Fruit fly (Drosophila melanogaster) whole organism, embryonic: ENCODE results near the gene Syt1.

Experiments
- Ada2b ChIP-seq: fragments of 200-800 bp; sonication (Bioruptor generic); IDR thresholded peaks from 2 replicates; pipeline ENCODE4 v1.3.6; 2022; ENCODE audit warnings: missing biosample characterization, missing genetic modification characterization
- Aef1 ChIP-seq: fragments of 200-800 bp; sonication (Bioruptor generic); IDR thresholded peaks from 3 replicates; pipeline ENCODE4 v1.3.6; 2022; ENCODE audit warnings: missing biosample characterization, missing genetic modification characterization
- Asciz ChIP-seq: fragments of 200-800 bp; sonication (Bioruptor generic); optimal IDR thresholded peaks from 2 replicates; lab custom pipeline; 2017; ENCODE audit warnings: missing biosample characterization, mild to moderate bottlenecking, missing genetic modification characterization, missing genetic modification reagents
- Blimp-1 ChIP-seq: fragments of 200-800 bp; sonication (Bioruptor generic); optimal IDR thresholded peaks from 3 replicates; lab custom pipeline; 2018; ENCODE audit warnings: missing biosample characterization, missing genetic modification characterization, mild to moderate bottlenecking, moderate library complexity, missing genetic modification reagents
- BtbVII ChIP-seq: fragments of 200-800 bp; sonication (Bioruptor generic); optimal IDR thresholded peaks from 3 replicates; lab custom pipeline; 2017; ENCODE audit warnings: missing biosample characterization, mild to moderate bottlenecking, missing genetic modification characterization
- C15 ChIP-seq: fragments of 200-800 bp; sonication (Bioruptor generic); IDR thresholded peaks from 3 replicates; pipeline ENCODE4 v1.3.6; 2022; ENCODE audit warnings: missing biosample characterization, missing genetic modification characterization
- CG10543 ChIP-seq: fragments of 200-800 bp; sonication (Bioruptor generic); optimal IDR thresholded peaks from 3 replicates; lab custom pipeline; 2017; ENCODE audit warnings: missing biosample characterization, mild to moderate bottlenecking, missing genetic modification characterization, moderate library complexity
- CG11398 ChIP-seq: fragments of 200-800 bp; sonication (Bioruptor generic); optimal IDR thresholded peaks from 2 replicates; lab custom pipeline; 2016; ENCODE audit warnings: missing biosample characterization, missing genetic modification characterization
- CG11456 ChIP-seq: fragments of 200-800 bp; sonication (Bioruptor generic); IDR thresholded peaks from 3 replicates; pipeline ENCODE4 v1.3.6; 2022; ENCODE audit warnings: missing biosample characterization, missing genetic modification characterization
- CG12744 ChIP-seq: fragments of 200-800 bp; sonication (Bioruptor generic); optimal IDR thresholded peaks from 2 replicates; lab custom pipeline; 2016; ENCODE audit warnings: missing biosample characterization, missing genetic modification characterization
- CG12942 ChIP-seq: fragments of 200-800 bp; sonication (Bioruptor generic); optimal IDR thresholded peaks from 3 replicates; lab custom pipeline; 2016; ENCODE audit warnings: missing biosample characterization, missing genetic modification characterization
- CG14050 ChIP-seq: fragments of 200-800 bp; sonication (Bioruptor generic); IDR thresholded peaks from 3 replicates; pipeline ENCODE4 v1.3.6; 2022; ENCODE audit warnings: missing biosample characterization, missing genetic modification characterization
- CG14441 ChIP-seq: fragments of 200-800 bp; sonication (Bioruptor generic); IDR thresholded peaks from 2 replicates; pipeline ENCODE4 v1.3.6; 2022; ENCODE audit warnings: missing biosample characterization, missing genetic modification characterization
- CG15514 ChIP-seq: fragments of 200-800 bp; sonication (Bioruptor generic); optimal IDR thresholded peaks from 3 replicates; lab custom pipeline; 2017; ENCODE audit warnings: missing biosample characterization, missing genetic modification characterization, mild to moderate bottlenecking, moderate library complexity, missing genetic modification reagents
- CG16815 ChIP-seq: fragments of 200-800 bp; sonication (Bioruptor generic); optimal IDR thresholded peaks from 3 replicates; lab custom pipeline; 2017; ENCODE audit warnings: missing biosample characterization, mild to moderate bottlenecking, missing genetic modification characterization
- CG18764 ChIP-seq: fragments of 200-800 bp; sonication (Bioruptor generic); optimal IDR thresholded peaks from 3 replicates; lab custom pipeline; 2016; ENCODE audit warnings: missing biosample characterization, missing genetic modification characterization
- CG2875 ChIP-seq: fragments of 200-800 bp; sonication (Bioruptor generic); optimal IDR thresholded peaks from 2 replicates; lab custom pipeline; 2017; ENCODE audit warnings: missing biosample characterization, mild to moderate bottlenecking, missing genetic modification characterization, missing genetic modification reagents
- CG43689 ChIP-seq: fragments of 200-800 bp; sonication (Bioruptor generic); IDR thresholded peaks from 2 replicates; pipeline ENCODE4 v1.3.6; 2022; ENCODE audit warnings: missing biosample characterization, missing genetic modification characterization
- CG4730 ChIP-seq: fragments of 200-800 bp; sonication (Bioruptor generic); IDR thresholded peaks from 2 replicates; pipeline ENCODE4 v1.3.6; 2022; ENCODE audit warnings: missing biosample characterization, missing genetic modification characterization
- CG8388 ChIP-seq: fragments of 200-800 bp; sonication (Bioruptor generic); optimal IDR thresholded peaks from 2 replicates; lab custom pipeline; 2019; ENCODE audit warnings: missing biosample characterization, mild to moderate bottlenecking, missing genetic modification characterization, moderate library complexity
- CG9215 ChIP-seq: fragments of 200-800 bp; sonication (Bioruptor generic); IDR thresholded peaks from 2 replicates; pipeline ENCODE4 v1.3.6; 2022; ENCODE audit warnings: missing biosample characterization, missing genetic modification characterization
- CG9876 ChIP-seq: fragments of 200-800 bp; sonication (Bioruptor generic); optimal IDR thresholded peaks from 2 replicates; lab custom pipeline; 2016; ENCODE audit warnings: missing biosample characterization, missing genetic modification characterization
- Deaf1 ChIP-seq: fragments of 200-800 bp; optimal IDR thresholded peaks from 3 replicates; lab custom pipeline; 2019; ENCODE audit warnings: missing biosample characterization, mild to moderate bottlenecking, missing genetic modification characterization, moderate library complexity
- Dp ChIP-seq: fragments of 200-800 bp; sonication (Bioruptor generic); optimal IDR thresholded peaks from 2 replicates; lab custom pipeline; 2018; ENCODE audit warnings: missing biosample characterization, mild to moderate bottlenecking, missing genetic modification characterization, moderate library complexity
- Dref ChIP-seq: fragments of 200-800 bp; sonication (Bioruptor generic); IDR thresholded peaks from 2 replicates; pipeline ENCODE4 v1.3.6; 2022; ENCODE audit warnings: missing biosample characterization, missing genetic modification characterization
- Fer1 ChIP-seq: fragments of 200-800 bp; sonication (Bioruptor generic); optimal IDR thresholded peaks from 2 replicates; lab custom pipeline; 2017; ENCODE audit warnings: missing biosample characterization, mild to moderate bottlenecking, missing genetic modification characterization
- HmgD ChIP-seq: fragments of 200-800 bp; sonication (Bioruptor generic); optimal IDR thresholded peaks from 3 replicates; lab custom pipeline; 2016; ENCODE audit warnings: missing biosample characterization, missing genetic modification characterization
- Hr3 ChIP-seq: fragments of 200-800 bp; sonication (Bioruptor generic); optimal IDR thresholded peaks from 3 replicates; lab custom pipeline; 2016; ENCODE audit warnings: missing biosample characterization, missing genetic modification characterization
- Mad ChIP-seq: fragments of 200-800 bp; sonication (Bioruptor generic); optimal IDR thresholded peaks from 2 replicates; lab custom pipeline; 2016; ENCODE audit warnings: missing biosample characterization, missing genetic modification characterization
- aop ChIP-seq: fragments of 200-800 bp; sonication (Bioruptor generic); IDR thresholded peaks from 2 replicates; pipeline ENCODE4 v1.3.6; 2022; ENCODE audit warnings: missing biosample characterization, missing genetic modification characterization
- bcd ChIP-seq: fragments of 200-800 bp; sonication (Bioruptor generic); optimal IDR thresholded peaks from 2 replicates; lab custom pipeline; 2017; ENCODE audit warnings: missing biosample characterization, mild to moderate bottlenecking, missing genetic modification characterization
- crp ChIP-seq, 2 experiments: fragments of 200-800 bp; sonication (Bioruptor generic); optimal IDR thresholded peaks; 2 replicates in 1 of 2; 3 replicates in 1 of 2; lab custom pipeline; 2017; ENCODE audit warnings: missing biosample characterization in 2 of 2, missing genetic modification characterization in 2 of 2, mild to moderate bottlenecking in 1 of 2, moderate library complexity in 1 of 2
- eyg ChIP-seq: fragments of 200-800 bp; sonication (Bioruptor generic); optimal IDR thresholded peaks from 3 replicates; lab custom pipeline; 2016; ENCODE audit warnings: missing biosample characterization, missing genetic modification characterization
- fd3F ChIP-seq: fragments of 200-800 bp; sonication (Bioruptor generic); optimal IDR thresholded peaks from 2 replicates; lab custom pipeline; 2018; ENCODE audit warnings: missing biosample characterization, mild to moderate bottlenecking, missing genetic modification characterization, moderate library complexity
- gcm ChIP-seq: fragments of 200-800 bp; sonication (Bioruptor generic); optimal IDR thresholded peaks from 2 replicates; lab custom pipeline; 2019; ENCODE audit warnings: missing biosample characterization, mild to moderate bottlenecking, missing genetic modification characterization, moderate library complexity
- grn ChIP-seq: fragments of 200-800 bp; sonication (Bioruptor generic); optimal IDR thresholded peaks from 3 replicates; lab custom pipeline; 2017; ENCODE audit warnings: missing biosample characterization, missing genetic modification characterization
- gt ChIP-seq: fragments of 200-800 bp; sonication (Bioruptor generic); IDR thresholded peaks from 2 replicates; pipeline ENCODE4 v1.3.6; 2022; ENCODE audit warnings: missing biosample characterization, missing genetic modification characterization
- ind ChIP-seq: fragments of 200-800 bp; sonication (Bioruptor generic); optimal IDR thresholded peaks from 3 replicates; lab custom pipeline; 2016; ENCODE audit warnings: missing biosample characterization, missing genetic modification characterization
- inv ChIP-seq: fragments of 200-800 bp; sonication (Bioruptor generic); IDR thresholded peaks from 2 replicates; pipeline ENCODE4 v1.3.6; 2022; ENCODE audit warnings: missing biosample characterization, missing genetic modification characterization; ENCODE audit not compliant: partially characterized antibody
- lbe ChIP-seq: fragments of 200-800 bp; sonication (Bioruptor generic); optimal IDR thresholded peaks from 2 replicates; lab custom pipeline; 2016; ENCODE audit warnings: missing biosample characterization, mild to moderate bottlenecking, missing genetic modification characterization
- mirr ChIP-seq: fragments of 200-800 bp; sonication (Bioruptor generic); optimal IDR thresholded peaks from 3 replicates; lab custom pipeline; 2018; ENCODE audit warnings: missing biosample characterization, mild to moderate bottlenecking, missing genetic modification characterization
- mld ChIP-seq: fragments of 200-800 bp; sonication (Bioruptor generic); IDR thresholded peaks from 3 replicates; pipeline ENCODE4 v1.3.6; 2022; ENCODE audit warnings: missing biosample characterization, missing genetic modification characterization; ENCODE audit not compliant: partially characterized antibody
- odd ChIP-seq: fragments of 200-800 bp; sonication (Bioruptor generic); optimal IDR thresholded peaks from 2 replicates; lab custom pipeline; 2017; ENCODE audit warnings: missing biosample characterization, mild to moderate bottlenecking, missing genetic modification characterization
- org-1 ChIP-seq: fragments of 200-800 bp; sonication (Bioruptor generic); optimal IDR thresholded peaks from 2 replicates; lab custom pipeline; 2017; ENCODE audit warnings: missing biosample characterization, missing genetic modification characterization
- pnt ChIP-seq: fragments of 200-800 bp; sonication (Bioruptor generic); optimal IDR thresholded peaks from 3 replicates; lab custom pipeline; 2016; ENCODE audit warnings: missing biosample characterization, missing genetic modification characterization
- sd ChIP-seq: fragments of 200-800 bp; sonication (Bioruptor generic); optimal IDR thresholded peaks from 3 replicates; lab custom pipeline; 2018; ENCODE audit warnings: missing biosample characterization, mild to moderate bottlenecking, missing genetic modification characterization, moderate library complexity
- seq ChIP-seq: fragments of 200-800 bp; sonication (Bioruptor generic); IDR thresholded peaks from 2 replicates; pipeline ENCODE4 v1.3.6; 2022; ENCODE audit warnings: missing biosample characterization, missing genetic modification characterization
- sim ChIP-seq: fragments of 200-800 bp; sonication (Bioruptor generic); IDR thresholded peaks from 2 replicates; pipeline ENCODE4 v1.3.6; 2022; ENCODE audit warnings: missing biosample characterization, missing genetic modification characterization
- tll ChIP-seq, 2 experiments: fragments of 200-800 bp in 1 of 2; fragments of >200 bp in 1 of 2; sonication (Bioruptor generic) in 1 of 2; optimal IDR thresholded peaks; 2 replicates each; lab custom pipeline; 2017 to 2019; ENCODE audit warnings: missing biosample characterization in 2 of 2, missing genetic modification characterization in 2 of 2, mild to moderate bottlenecking in 1 of 2, moderate library complexity in 1 of 2
- twi ChIP-seq: fragments of 200-800 bp; optimal IDR thresholded peaks from 2 replicates; lab custom pipeline; 2019; ENCODE audit warnings: missing biosample characterization, mild to moderate bottlenecking, missing genetic modification characterization, moderate library complexity
- zf30C ChIP-seq: fragments of 200-800 bp; sonication (Bioruptor generic); optimal IDR thresholded peaks from 3 replicates; lab custom pipeline; 2018; ENCODE audit warnings: missing biosample characterization, mild to moderate bottlenecking, missing genetic modification characterization

The Syt1 gene

dm6 chr2L:2729882-2730281 is 69.9 kb downstream of the Syt1 start (continued):
- TF ChIP-seq ind (GFP tag; lab: Kevin White, UChicago) = peak; percentile 67
- no peak for TF ChIP-seq org-1 (GFP tag; lab: Kevin White, UChicago)
- peak; percentile 80 for TF ChIP-seq CG10543 (GFP tag; lab: Kevin White, UChicago)
- TF ChIP-seq CG43689 = no peak
- TF ChIP-seq tll (GFP tag; optimal IDR thresholded peaks at IDR 0.05; lab: Kevin White, UChicago) = no peak
- no peak for TF ChIP-seq odd (GFP tag; lab: Kevin White, UChicago)
- no peak for TF ChIP-seq Dp (GFP tag; lab: Kevin White, UChicago)
- TF ChIP-seq fd3F (GFP tag; lab: Kevin White, UChicago) = peak; percentile 27
- TF ChIP-seq CG12942 (GFP tag; lab: Kevin White, UChicago) = no peak
- no peak for TF ChIP-seq lbe (GFP tag; lab: Kevin White, UChicago)
- no peak for TF ChIP-seq Hr3 (GFP tag; lab: Kevin White, UChicago)
- no peak for TF ChIP-seq CG8388 (GFP tag; lab: Kevin White, UChicago)
- no peak for TF ChIP-seq grn
- no peak for TF ChIP-seq CG16815
- TF ChIP-seq sim (GFP tag; lab: Robert Waterston, UW) = no peak
- peak; percentile 73 for TF ChIP-seq CG14441 (GFP tag; lab: Robert Waterston, UW)
- TF ChIP-seq Mad (GFP tag; lab: Kevin White, UChicago) = peak; percentile 18
- TF ChIP-seq pnt (GFP tag; lab: Kevin White, UChicago) = no peak
- no peak; the same call in 2 of the 3 replicates for TF ChIP-seq C15
- no peak for TF ChIP-seq mld (GFP tag; lab: Robert Waterston, UW)
- no peak for TF ChIP-seq CG12744 (GFP tag; lab: Kevin White, UChicago)
- TF ChIP-seq CG11456 = peak; percentile 83
- no peak for TF ChIP-seq Aef1 (GFP tag; lab: Robert Waterston, UW)
- TF ChIP-seq CG2875 (GFP tag; lab: Kevin White, UChicago) = no peak
- no peak for TF ChIP-seq HmgD
- peak; percentile 9 for TF ChIP-seq Blimp-1 (GFP tag; lab: Kevin White, UChicago)
- TF ChIP-seq CG4730 = peak; percentile 61; the same call in 1 of the 2 replicates
- TF ChIP-seq mirr = peak; percentile 62
- no peak for TF ChIP-seq eyg (GFP tag; lab: Kevin White, UChicago)
- no peak; the same call in 2 of the 3 replicates for TF ChIP-seq CG14050 (GFP tag; lab: Robert Waterston, UW)
- TF ChIP-seq crp (GFP tag; optimal IDR thresholded peaks at IDR 0.05; lab: Kevin White, UChicago) = no peak
- peak; percentile 50 for TF ChIP-seq bcd (GFP tag; lab: Kevin White, UChicago)
- TF ChIP-seq Dref = 0 out of 2 replicates have a peak, but pooled peaks have one; percentile 32
- TF ChIP-seq CG15514 (GFP tag; lab: Kevin White, UChicago) = peak; percentile 48
- TF ChIP-seq gcm = no peak
- TF ChIP-seq seq = no peak
- TF ChIP-seq CG9215 (GFP tag; lab: Robert Waterston, UW) = peak; percentile 46; the same call in 1 of the 2 replicates
- TF ChIP-seq Asciz (GFP tag; lab: Kevin White, UChicago) = no peak
- TF ChIP-seq twi (tag; lab: Kevin White, UChicago) = no peak
- TF ChIP-seq sd (tag; lab: Kevin White, UChicago) = peak; percentile 27
- no peak for TF ChIP-seq CG11398
- peak; percentile 61 for TF ChIP-seq Fer1
- no peak for TF ChIP-seq CG9876 (GFP tag; lab: Kevin White, UChicago)
- TF ChIP-seq BtbVII (GFP tag; lab: Kevin White, UChicago) = peak; percentile 41
- no peak for TF ChIP-seq zf30C
- no peak for TF ChIP-seq Ada2b (GFP tag; lab: Robert Waterston, UW)
- TF ChIP-seq aop (GFP tag; lab: Robert Waterston, UW) = no peak
- no peak for TF ChIP-seq CG18764 (GFP tag; lab: Kevin White, UChicago)
- no peak for TF ChIP-seq inv (GFP tag; lab: Robert Waterston, UW)
- no peak for TF ChIP-seq gt
- TF ChIP-seq Deaf1 (tag; lab: Kevin White, UChicago) = no peak
